Fruit fly (Drosophila melanogaster): ENCODE results near the gene CG9705.

The CG9705 gene

DNA sequence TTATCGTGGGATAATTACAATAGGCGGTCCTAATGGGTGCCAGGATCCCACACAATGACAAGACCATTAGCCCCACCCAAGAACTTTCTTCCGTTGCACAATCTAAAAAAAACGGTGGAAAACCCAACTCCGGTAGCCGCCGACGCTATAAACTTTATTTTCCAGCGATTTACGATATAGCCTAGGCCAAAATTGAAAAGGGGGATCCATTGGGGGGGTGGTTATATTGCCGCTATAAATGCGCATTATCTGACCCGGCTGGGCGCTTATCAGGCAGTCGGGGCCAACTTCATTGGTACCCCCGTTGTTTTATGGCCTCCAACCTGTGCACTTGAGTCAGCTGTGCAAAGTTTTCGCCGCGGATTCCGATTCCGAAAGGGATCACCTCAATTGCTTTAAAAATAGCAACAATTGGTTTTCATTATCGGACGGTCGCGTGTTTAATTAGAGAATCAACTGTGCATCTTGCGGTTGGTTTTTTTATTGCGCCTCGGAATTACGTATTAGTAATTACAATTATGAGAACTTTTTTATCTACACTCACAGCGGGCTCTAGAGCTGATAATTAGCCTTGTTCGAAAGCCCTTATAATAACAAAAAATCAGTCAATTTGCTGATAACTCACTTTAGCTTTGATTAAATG lies 23.9 kb downstream of the CG9705 start:
- peak; percentile 74 for TF ChIP-seq noc (tag; optimal IDR thresholded peaks at IDR 0.05)

DNA sequence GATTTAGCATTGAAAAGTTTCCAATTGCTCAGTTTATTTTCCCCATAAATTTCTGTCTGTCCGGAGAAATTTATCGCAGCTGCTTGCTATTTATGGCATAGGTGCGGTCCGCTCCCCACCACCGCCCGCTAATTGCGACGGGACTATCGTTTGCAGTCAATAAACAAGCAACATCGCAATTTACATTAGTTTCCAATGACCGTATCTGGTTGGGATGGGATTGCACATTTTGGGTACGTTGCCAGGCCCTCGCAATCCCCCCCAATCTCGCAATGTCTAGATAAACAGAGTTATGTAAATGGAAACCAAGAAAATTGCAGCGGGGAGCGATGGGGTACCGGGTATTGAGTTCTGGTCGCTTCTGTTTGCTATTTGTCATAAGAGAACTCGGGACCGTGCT lies 24.7 kb downstream of the CG9705 start, which contains the start of gene nudC:
Gene nudC (plus strand): TSS at position 368 of the 400 bp plus-strand sequence.
- peak; percentile 60 for TF ChIP-seq noc (tag; optimal IDR thresholded peaks at IDR 0.05)

DNA sequence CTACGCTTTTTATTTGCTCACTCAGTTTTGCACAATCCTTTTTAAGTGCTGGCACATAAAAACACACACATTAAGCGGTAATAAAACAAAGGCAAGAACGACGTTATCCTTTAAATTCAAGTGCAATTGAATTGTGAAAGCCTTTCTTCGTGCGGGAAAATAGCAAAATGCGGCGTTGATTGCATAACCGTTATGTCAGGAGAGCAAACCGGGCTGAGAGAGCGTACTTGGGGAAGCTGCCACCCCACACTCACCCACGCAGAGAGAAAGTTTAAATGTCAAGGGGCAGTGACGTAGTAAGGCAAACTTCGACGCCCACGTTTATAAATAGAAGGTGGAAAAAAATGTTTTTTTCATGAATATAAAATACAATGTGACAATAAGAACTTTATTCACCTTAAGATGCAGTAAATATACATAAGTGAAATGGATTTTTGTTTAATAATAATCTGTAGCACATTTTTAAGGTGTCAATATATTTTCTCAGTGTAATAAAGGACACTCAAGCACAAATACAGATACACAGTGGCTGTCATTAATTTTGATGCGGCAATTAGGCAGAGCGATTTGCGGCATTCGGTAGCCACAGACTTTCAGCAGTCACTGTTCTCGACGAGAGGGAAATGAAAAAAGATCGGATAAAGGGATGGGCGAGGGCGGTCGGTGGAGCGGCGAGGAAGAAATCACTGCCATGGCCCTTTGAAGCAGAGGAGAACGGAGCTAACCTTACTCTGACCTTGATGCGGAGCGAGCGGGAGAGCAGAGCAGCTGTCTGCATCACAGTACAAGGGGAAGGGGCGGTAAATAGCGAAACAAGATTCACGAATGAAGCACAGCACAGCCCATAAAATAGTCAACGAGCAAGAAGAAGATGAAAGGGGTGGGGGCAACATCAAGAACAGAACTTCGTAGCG lies 26.2 kb downstream of the CG9705 start:
- TF ChIP-seq noc (tag; optimal IDR thresholded peaks at IDR 0.05): peak; percentile 13

DNA sequence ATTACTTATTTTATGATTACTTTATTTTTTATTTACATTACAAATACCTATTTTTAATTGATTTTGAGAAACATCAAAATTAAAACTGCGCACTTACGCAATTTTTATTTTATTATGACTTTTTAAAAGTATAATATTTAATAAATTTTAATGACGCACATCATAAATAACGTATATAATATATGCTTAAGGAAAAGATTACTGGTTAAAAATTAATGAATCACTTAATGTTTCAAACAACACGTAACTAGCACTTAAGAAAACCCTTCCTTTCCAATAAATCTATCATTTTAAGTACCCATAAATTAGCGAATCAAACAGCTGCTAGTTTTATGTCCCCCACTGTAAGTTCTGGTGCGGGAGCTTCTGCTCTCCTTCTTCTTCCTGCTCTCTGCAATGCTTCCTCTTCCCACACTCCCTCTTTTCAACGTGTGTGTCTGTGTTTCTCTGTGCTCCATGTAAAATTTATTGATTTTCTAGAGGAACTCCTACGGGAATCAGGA lies 27.0 kb downstream of the CG9705 start:
- peak; percentile 68 for TF ChIP-seq noc (tag; optimal IDR thresholded peaks at IDR 0.05)

DNA sequence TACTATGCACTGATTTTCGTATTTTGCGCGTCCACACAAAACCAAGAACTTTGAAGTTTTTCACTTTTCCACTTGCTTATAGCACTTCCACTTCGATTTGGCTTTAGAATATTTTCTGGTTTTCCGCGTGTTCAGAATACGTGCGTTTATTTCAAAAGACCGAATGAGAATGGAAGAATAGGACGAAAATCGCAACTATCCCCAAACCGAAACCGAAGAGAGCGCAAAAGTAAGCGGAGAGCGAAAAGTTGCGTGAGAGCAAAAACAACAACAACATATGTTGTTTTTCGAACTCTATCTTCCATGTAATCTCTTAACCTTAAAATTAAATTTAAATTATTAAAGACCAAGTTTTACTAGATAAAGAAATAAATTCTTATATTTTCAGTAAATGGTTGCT lies 27.7 kb downstream of the CG9705 start, which contains the start of gene CG9674:
Gene CG9674 (minus strand): TSS at position 174 of the 400 bp plus-strand sequence.
- TF ChIP-seq noc (tag; optimal IDR thresholded peaks at IDR 0.05): no peak

DNA sequence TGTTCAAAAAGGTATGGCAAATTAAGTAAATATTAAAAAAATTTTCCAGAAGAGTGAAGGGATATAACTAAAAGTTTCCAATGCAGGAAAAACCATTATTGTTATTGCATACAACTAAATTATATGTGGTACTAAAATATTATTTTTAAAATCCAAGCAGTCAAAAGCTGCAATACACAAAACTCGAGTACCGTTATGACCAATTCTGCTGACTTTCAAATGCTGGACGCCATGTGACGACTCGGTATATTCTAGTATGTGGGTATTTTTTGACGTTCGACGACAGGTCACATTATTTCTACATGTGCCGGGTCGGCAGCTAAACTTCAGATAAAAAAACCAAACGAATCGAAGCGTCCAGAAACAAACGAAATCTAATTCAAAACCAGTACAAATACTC lies 28.2 kb downstream of the CG9705 start:
- TF ChIP-seq noc (tag; optimal IDR thresholded peaks at IDR 0.05): no peak

DNA sequence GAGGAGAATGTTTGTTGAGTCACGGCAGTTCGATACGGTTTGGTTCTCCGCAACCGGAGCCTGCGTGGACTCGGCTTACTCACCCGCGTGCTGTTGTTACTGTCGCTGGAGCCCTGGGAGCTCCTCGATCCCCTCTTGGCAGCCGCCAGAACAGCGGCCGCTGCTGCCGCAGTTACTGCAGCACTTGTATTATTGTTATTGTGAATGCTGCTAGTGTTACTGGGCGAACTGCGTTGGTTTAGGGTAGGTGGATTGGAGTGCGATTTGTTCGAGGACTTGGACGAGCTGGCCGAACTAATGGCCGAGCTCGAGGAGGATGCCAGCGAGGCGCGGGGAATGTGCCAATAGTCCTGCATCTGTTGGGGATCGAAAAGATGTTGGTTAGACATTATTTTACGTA lies 30.6 kb downstream of the CG9705 start:
- TF ChIP-seq noc (tag; optimal IDR thresholded peaks at IDR 0.05): no peak

DNA sequence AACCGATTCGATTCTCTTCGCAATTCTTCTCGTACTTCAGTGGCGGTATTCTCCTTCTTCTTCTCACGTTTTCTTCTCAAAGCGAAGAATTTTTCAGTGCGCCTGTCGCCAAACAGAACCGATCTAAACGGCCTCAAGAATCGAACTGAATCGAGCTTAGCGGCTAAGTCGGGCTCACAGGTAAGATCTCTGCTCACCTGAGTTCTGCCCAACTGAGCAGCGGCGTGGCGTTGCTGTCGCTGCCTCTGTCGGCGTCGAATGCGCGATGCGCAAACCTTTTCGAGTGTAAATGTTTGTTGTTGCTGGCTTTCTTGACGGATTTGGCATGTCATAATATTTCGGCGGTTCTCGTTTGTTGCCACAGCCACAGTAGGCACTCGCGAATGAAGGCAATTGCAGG lies 32.0 kb downstream of the CG9705 start:
- TF ChIP-seq noc (tag; optimal IDR thresholded peaks at IDR 0.05): peak; percentile 25

DNA sequence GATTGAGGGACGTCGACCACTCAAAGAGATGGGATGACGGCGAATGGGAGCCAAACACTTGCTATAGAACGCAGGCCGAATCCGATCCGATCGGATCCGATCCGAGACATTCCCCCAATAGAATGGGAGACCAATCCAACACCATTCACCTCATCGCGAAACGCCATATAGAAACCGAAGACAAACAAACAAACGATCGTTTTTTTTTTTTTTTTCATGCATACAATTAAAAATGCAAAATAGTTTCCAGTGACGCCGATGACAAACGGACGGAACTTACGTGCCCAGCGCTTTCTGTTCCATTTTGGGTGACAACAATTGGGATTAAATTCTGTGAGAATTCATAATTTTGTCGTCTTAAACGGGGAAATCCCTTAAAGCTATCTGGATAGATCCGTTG lies 34.1 kb downstream of the CG9705 start:
- TF ChIP-seq noc (tag; optimal IDR thresholded peaks at IDR 0.05): no peak

DNA sequence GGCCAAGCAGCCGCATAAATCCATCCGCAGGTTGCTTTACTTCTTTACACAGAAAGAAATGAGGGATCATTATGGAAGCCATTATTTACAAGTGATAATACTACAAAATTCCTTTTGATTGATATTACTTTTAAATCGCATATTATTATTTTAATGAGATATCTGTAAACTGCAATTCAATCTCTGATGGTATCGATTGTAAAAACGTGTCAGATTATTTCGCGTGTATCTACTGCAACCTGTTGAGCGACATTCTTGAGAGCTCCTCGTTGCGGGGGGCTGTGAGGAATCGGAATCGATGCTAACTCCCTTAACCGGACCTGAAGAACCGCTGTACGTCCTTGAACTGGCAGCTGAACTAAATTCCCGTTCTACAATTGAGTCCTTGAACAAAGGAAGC lies 38.2 kb downstream of the CG9705 start:
- no peak for TF ChIP-seq noc (tag; optimal IDR thresholded peaks at IDR 0.05)

DNA sequence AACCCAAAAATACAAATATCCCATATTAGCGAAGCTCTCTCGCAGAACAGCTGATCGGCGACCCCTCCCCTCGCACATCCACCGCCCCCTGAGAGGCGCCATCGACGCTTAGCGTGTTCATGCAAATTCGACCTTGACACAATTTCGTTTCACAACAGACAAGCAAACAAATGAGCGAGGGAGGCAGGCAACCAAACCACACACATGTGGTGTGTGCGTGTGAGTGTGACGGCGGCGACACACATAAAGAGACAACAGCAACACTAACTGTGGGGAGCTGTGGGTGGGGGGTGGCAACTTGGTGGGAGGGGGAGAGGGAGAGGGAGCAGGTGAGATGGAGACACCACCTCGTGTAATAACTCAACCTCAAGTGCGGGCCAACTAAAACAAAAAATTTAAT lies 44.8 kb downstream of the CG9705 start:
- no peak for TF ChIP-seq noc (tag; optimal IDR thresholded peaks at IDR 0.05)

DNA sequence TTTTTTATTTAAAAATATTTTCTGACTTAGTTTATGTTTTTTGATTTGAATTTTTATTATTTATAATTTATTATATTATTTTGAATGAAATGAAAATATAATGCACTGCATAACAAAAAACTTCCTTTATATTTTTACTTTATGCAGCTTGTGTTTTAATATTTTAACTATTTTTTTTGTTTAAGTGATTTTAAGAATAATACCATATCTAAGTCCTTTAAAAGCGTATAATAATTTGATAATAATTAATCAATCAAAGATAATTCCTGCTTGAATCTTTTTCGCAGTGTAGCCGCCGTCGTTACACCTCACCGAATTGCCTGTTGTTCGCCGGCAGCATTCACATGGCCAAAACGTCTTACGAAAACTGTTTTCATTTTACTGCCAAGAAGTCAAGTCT lies 45.3 kb downstream of the CG9705 start:
- no peak for TF ChIP-seq noc (tag; optimal IDR thresholded peaks at IDR 0.05)

DNA sequence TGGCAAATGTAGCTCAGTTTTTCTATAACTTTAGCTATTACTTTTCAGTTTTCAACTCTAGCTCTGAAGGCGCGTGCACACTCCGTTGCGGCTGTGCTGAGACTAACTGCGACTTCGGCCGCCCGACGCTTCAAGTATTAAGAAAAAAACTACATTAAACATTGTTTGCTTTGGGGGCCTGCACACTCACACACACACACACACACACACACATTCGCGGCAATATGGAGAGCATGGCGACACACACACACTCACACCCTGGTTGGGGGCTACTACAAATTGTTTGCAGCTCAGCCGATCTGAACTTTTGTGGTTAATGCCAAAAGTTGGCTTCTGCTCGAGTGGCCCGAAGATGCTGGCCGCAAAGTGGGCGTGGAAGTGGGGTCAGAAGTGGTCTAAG lies 49.1 kb downstream of the CG9705 start, which contains the start of gene CG13024:
Gene CG13024 (minus strand): TSS at position 108 of the 400 bp plus-strand sequence.
- no peak for TF ChIP-seq noc (tag; optimal IDR thresholded peaks at IDR 0.05)

DNA sequence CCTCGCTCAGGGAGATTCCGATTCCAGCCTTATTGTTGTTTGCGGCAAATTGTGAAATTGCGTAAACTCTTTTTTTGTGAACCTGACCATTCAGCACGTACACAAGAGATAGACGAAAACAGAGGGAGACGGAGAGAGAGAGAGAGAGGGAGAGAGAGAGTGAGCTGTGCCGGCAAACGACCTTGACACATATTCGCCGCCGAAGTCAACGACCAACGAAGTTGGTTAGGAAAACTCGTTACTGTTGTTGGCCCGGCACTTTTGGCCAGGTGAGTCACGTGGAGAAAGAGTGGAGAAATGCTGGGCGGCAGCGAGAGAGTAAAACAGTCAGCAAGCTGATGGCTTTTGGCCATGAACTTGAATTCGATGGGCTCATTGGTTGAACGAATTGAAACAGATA lies 50.1 kb downstream of the CG9705 start:
- no peak for TF ChIP-seq noc (tag; optimal IDR thresholded peaks at IDR 0.05)
